Worm (Caenorhabditis elegans): ENCODE data around the gene Y22D7AR.3.

DNA sequence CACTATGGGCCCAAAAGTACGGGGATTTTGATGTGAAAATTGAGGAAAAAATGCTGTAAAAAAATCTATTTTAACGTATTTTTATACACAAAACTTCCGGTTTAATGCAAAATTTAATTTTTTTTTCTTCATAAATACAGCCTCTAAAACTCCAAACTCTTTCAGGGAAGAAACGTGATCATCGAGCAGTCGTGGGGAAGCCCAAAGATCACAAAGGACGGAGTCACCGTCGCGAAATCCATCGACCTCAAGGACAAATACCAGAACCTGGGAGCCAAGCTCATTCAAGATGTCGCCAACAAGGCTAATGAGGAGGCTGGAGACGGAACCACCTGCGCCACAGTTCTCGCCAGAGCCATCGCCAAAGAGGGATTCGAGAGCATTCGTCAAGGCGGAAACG is 45.8 kb downstream of the Y22D7AR.3 start:
- TF ChIP-seq lin-13 (tag; optimal IDR thresholded peaks at IDR 0.05): no peak
- TF ChIP-seq M03D4.4 (tag; optimal IDR thresholded peaks at IDR 0.05): no peak

All from whole organism, mixed stage, embryonic.